Worm (Caenorhabditis elegans): ENCODE measurements around the gene pes-4.

pes-4 gene

DNA sequence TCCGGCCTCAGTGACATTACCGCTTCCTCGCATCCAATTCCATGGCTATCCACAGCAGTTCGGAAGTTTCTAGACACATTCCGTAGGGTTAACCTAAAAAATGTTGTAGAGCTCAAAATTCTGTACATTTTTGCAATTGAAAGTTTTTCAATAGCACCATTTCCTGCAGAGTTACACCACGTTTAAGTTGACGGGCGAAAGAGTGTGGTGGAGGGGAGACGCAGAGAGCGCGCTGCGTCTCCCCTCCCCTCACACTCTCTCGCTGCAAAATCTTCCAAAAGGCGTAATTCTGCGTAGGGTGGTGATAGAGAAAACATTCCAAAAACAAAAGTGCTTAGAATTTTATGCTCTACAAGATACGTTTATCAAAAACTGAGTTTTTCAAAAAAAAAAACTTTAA is 18.3 kb upstream of the pes-4 start:
- TF ChIP-seq ama-1 (optimal IDR thresholded peaks at IDR 0.05), result no peak
- no peak for TF ChIP-seq ama-1 (GFP tag; optimal IDR thresholded peaks at IDR 0.05)
- TF ChIP-seq pha-4 (tag; optimal IDR thresholded peaks at IDR 0.05), result no peak
- TF ChIP-seq hmg-1.2 (GFP tag; IDR thresholded peaks at IDR 0.05), result peak; percentile 78
- TF ChIP-seq let-607 (tag; optimal IDR thresholded peaks at IDR 0.05), result no peak
- TF ChIP-seq him-1 (tag; optimal IDR thresholded peaks at IDR 0.05), result no peak
- no peak for TF ChIP-seq lin-40 (tag; optimal IDR thresholded peaks at IDR 0.05)

ce11 chrIII:1243199-1243598 is 13.1 kb upstream of the pes-4 start, which contains the start of gene fbxa-63:
TSS of gene fbxa-63 (plus strand) at chrIII:1243508.
- TF ChIP-seq attf-5 (GFP tag; optimal IDR thresholded peaks at IDR 0.05), result peak; percentile 57
- no peak for TF ChIP-seq dpff-1 (tag; optimal IDR thresholded peaks at IDR 0.05)
- peak; percentile 71; the same call in 1 of the 2 replicates for TF ChIP-seq cebp-1 (GFP tag; IDR thresholded peaks at IDR 0.05)
- peak; percentile 93 for TF ChIP-seq cebp-1 (tag; optimal IDR thresholded peaks at IDR 0.05)
- no peak for TF ChIP-seq nhr-179 (tag; optimal IDR thresholded peaks at IDR 0.05)
- no peak for TF ChIP-seq madf-8 (GFP tag; conservative IDR thresholded peaks at IDR 0.05)
- no peak for TF ChIP-seq pbrm-1 (GFP tag; IDR thresholded peaks at IDR 0.05)
- TF ChIP-seq hmg-1.2 (GFP tag; IDR thresholded peaks at IDR 0.05), result peak; percentile 68; the same call in 1 of the 2 replicates
- TF ChIP-seq lir-1 (GFP tag; conservative IDR thresholded peaks at IDR 0.05), result no peak
- TF ChIP-seq hlh-12 (tag; optimal IDR thresholded peaks at IDR 0.05), result no peak

ce11 chrIII:1238704-1239103 is 8.6 kb upstream of the pes-4 start, which contains the start of gene fbxa-61:
TSS of gene fbxa-61 (plus strand) at chrIII:1239048.
- no peak for TF ChIP-seq mcd-1 (GFP tag; IDR thresholded peaks at IDR 0.05)
- TF ChIP-seq nhr-179 (tag; optimal IDR thresholded peaks at IDR 0.05), result no peak
- TF ChIP-seq rpc-1 (optimal IDR thresholded peaks at IDR 0.05), result no peak
- TF ChIP-seq rpc-1 (tag; optimal IDR thresholded peaks at IDR 0.05), result no peak
- no peak for TF ChIP-seq egl-44 (GFP tag; IDR thresholded peaks at IDR 0.05)
- no peak for TF ChIP-seq aptf-3 (GFP tag; IDR thresholded peaks at IDR 0.05)
- no peak for TF ChIP-seq somi-1 (GFP tag; optimal IDR thresholded peaks at IDR 0.05)
- no peak for TF ChIP-seq D2030.7 (GFP tag; IDR thresholded peaks at IDR 0.05)
- no peak for TF ChIP-seq sptf-2 (GFP tag; optimal IDR thresholded peaks at IDR 0.05)
- no peak for TF ChIP-seq xnd-1 (tag; optimal IDR thresholded peaks at IDR 0.05)
- TF ChIP-seq Y56A3A.18 (GFP tag; IDR thresholded peaks at IDR 0.05), result no peak
- TF ChIP-seq ekl-4 (GFP tag; IDR thresholded peaks at IDR 0.05), result no peak
- TF ChIP-seq mes-4 (tag; optimal IDR thresholded peaks at IDR 0.05), result no peak
- TF ChIP-seq egl-18 (GFP tag; IDR thresholded peaks at IDR 0.05), result no peak
- TF ChIP-seq lin-40 (tag; optimal IDR thresholded peaks at IDR 0.05), result no peak
- no peak for TF ChIP-seq Y79H2A.3 (GFP tag; conservative IDR thresholded peaks at IDR 0.05)
- TF ChIP-seq lsl-1 (GFP tag; optimal IDR thresholded peaks at IDR 0.05), result no peak
- no peak for TF ChIP-seq ceh-91 (GFP tag; IDR thresholded peaks at IDR 0.05)
- TF ChIP-seq F55B11.4 (tag; optimal IDR thresholded peaks at IDR 0.05; ENCODE audit: borderline replicate concordance, insufficient read depth), result no peak

DNA sequence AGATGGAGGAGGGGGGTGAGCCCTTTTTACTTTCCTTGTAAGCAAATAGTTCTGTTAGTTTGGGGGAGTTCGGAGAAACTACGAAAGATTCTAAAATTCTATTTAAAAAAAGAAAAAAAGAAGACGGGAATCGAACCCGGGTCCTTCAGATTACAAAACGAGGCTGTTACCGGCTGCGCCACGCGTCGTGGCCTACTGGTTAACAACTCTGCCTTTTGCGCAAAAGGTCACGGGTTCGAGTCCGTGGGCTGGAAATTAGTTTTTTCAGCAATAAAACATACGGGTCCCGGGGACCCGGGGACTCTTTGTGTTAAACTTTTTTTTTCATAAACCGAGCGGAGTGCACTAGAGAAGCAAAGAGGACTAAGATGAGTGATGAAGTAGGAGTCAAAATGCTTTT is 1.1 kb upstream of the pes-4 start:
- no peak for TF ChIP-seq athp-1 (tag; optimal IDR thresholded peaks at IDR 0.05)
- TF ChIP-seq pbrm-1 (GFP tag; IDR thresholded peaks at IDR 0.05), result peak; percentile 70
- peak; percentile 39; the same call in 1 of the 2 replicates for TF ChIP-seq D2030.7 (GFP tag; IDR thresholded peaks at IDR 0.05)
- TF ChIP-seq zfh-2 (GFP tag; conservative IDR thresholded peaks at IDR 0.05), result 0 out of 2 replicates have a peak, but pooled peaks have one; percentile 23
- TF ChIP-seq akir-1 (GFP tag; optimal IDR thresholded peaks at IDR 0.05), result no peak
